Fruit fly (Drosophila melanogaster): ENCODE data around the gene kmr.

The kmr gene

dm6 chr3R:13710645-13711044 lies 4.4 kb upstream of the kmr start:
- TF ChIP-seq ci (GFP tag; IDR thresholded peaks at IDR 0.05) (peak; percentile 34; the same call in 1 of the 3 replicates), hkb (optimal IDR thresholded peaks at IDR 0.05) (no peak), hkb (GFP tag; IDR thresholded peaks at IDR 0.05) (0 out of 2 replicates have a peak, but pooled peaks have one; percentile 15), CG13775 (GFP tag; optimal IDR thresholded peaks at IDR 0.05) (no peak), vvl (GFP tag; IDR thresholded peaks at IDR 0.05) (peak; percentile 31; the same call in 1 of the 2 replicates), CG18011 (GFP tag; optimal IDR thresholded peaks at IDR 0.05) (no peak), CG34224 (GFP tag; IDR thresholded peaks at IDR 0.05; ENCODE audit: partially characterized antibody) (0 out of 3 replicates have a peak, but pooled peaks have one; percentile 26), CG4617 (GFP tag; optimal IDR thresholded peaks at IDR 0.05; ENCODE audit: borderline replicate concordance) (peak; percentile 38), Hmr (GFP tag; optimal IDR thresholded peaks at IDR 0.05) (peak; percentile 24), E2f2 (GFP tag; IDR thresholded peaks at IDR 0.05) (peak; percentile 62), CG11504 (tag; optimal IDR thresholded peaks at IDR 0.05) (peak; percentile 60), CG11247 (GFP tag; IDR thresholded peaks at IDR 0.05) (no peak), Med (GFP tag) (peak; percentile 48), slbo (GFP tag; IDR thresholded peaks at IDR 0.05) (peak; percentile 30; the same call in 1 of the 2 replicates), CG32772 (GFP tag; IDR thresholded peaks at IDR 0.05) (peak; percentile 55), CG32767 (GFP tag; IDR thresholded peaks at IDR 0.05) (0 out of 2 replicates have a peak, but pooled peaks have one; percentile 36), CG8290 (GFP tag; optimal IDR thresholded peaks at IDR 0.05) (peak; percentile 10), CG8290 (tag; optimal IDR thresholded peaks at IDR 0.05) (no peak), ERR (GFP tag; optimal IDR thresholded peaks at IDR 0.05) (peak; percentile 12), Pdp1 (GFP tag; optimal IDR thresholded peaks at IDR 0.05) (no peak), lab (GFP tag; optimal IDR thresholded peaks at IDR 0.05) (peak; percentile 26), gcm (GFP tag; optimal IDR thresholded peaks at IDR 0.05) (peak; percentile 12), CG2120 (GFP tag; optimal IDR thresholded peaks at IDR 0.05) (peak; percentile 5), Xbp1 (GFP tag; optimal IDR thresholded peaks at IDR 0.05) (peak; percentile 2), CG10267 (tag; optimal IDR thresholded peaks at IDR 0.05) (peak; percentile 1), nom (GFP tag; optimal IDR thresholded peaks at IDR 0.05) (no peak), Ptx1 (GFP tag; IDR thresholded peaks at IDR 0.05) (no peak), chif (GFP tag; optimal IDR thresholded peaks at IDR 0.05) (peak in 1 of 2 experiments; percentile 18), CG4854 (GFP tag; optimal IDR thresholded peaks at IDR 0.05) (peak; percentile 93), Optix (GFP tag; IDR thresholded peaks at IDR 0.05) (0 out of 3 replicates have a peak, but pooled peaks have one; percentile 26), CG13287 (GFP tag; IDR thresholded peaks at IDR 0.05; ENCODE audit: partially characterized antibody) (peak; percentile 53), CG12659 (GFP tag; optimal IDR thresholded peaks at IDR 0.05) (peak; percentile 28), sna (GFP tag; IDR thresholded peaks at IDR 0.05; ENCODE audit: partially characterized antibody) (0 out of 2 replicates have a peak, but pooled peaks have one; percentile 26), CG34422 (GFP tag; IDR thresholded peaks at IDR 0.05) (peak; percentile 81; the same call in 1 of the 3 replicates), vnd (GFP tag; IDR thresholded peaks at IDR 0.05; ENCODE audit: partially characterized antibody) (peak; percentile 40; the same call in 1 of the 3 replicates), Rfx (GFP tag; IDR thresholded peaks at IDR 0.05) (peak; percentile 47), trem (tag; optimal IDR thresholded peaks at IDR 0.05) (no peak), HmgZ (tag; optimal IDR thresholded peaks at IDR 0.05) (peak; percentile 21), CG12769 (tag; optimal IDR thresholded peaks at IDR 0.05) (no peak), pzg (GFP tag; optimal IDR thresholded peaks at IDR 0.05) (peak; percentile 69), Sry-δ (GFP tag; optimal IDR thresholded peaks at IDR 0.05) (peak; percentile 23), salm (tag; optimal IDR thresholded peaks at IDR 0.05) (no peak), lilli (GFP tag; optimal IDR thresholded peaks at IDR 0.05) (peak; percentile 27), toy (GFP tag; IDR thresholded peaks at IDR 0.05) (no peak), CG18599 (GFP tag; optimal IDR thresholded peaks at IDR 0.05) (peak; percentile 13), BEAF-32 (GFP tag; optimal IDR thresholded peaks at IDR 0.05) (peak; percentile 5), CG31365 (tag; optimal IDR thresholded peaks at IDR 0.05) (peak; percentile 1), ttk (GFP tag; IDR thresholded peaks at IDR 0.05) (no peak), Fer3 (tag; optimal IDR thresholded peaks at IDR 0.05) (no peak), sqz (GFP tag; optimal IDR thresholded peaks at IDR 0.05) (peak; percentile 52)
